Comparison of ENCODE assay signal across 1 fruit fly cellular context in the genomic region with DNA sequence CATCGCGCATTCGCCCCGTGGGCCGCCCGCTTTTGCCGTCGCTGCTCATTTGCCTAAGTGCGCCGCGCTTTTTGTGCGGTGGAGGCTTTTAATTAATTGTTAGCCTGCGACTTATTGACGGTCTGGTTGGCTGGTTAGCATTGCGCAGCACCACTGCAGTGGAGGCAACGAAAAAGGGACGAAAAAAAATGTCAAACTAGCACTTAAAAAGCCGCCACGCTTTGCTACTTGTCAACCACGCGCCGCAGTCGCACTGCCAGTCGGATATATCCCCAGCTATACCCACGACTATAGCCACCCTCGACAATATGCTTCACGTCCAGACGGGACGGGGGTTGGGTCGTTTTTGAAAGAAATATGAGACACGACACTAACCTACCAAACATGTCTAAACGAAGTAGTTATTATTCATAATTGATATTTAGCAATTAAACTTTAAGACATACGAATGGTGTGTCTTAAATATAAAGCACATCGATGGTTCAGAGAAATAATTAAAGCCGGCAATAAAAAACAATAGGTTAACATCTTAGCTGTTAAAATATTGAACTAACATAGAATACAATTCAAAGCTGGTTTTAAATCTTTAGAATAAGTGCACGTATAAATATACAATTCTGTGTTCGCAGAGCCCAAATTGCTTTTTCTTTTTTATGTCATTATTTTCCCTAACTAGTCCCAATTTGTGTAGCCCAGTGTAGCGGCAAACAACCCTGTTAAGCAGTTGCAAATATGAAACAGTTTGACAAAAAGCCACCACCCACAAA.
TF ChIP-seq lines count a peak whose summit lies in the region.

No protein-coding gene starts in this region.

TF ChIP-seq in whole organism, embryonic, 481 proteins besides CTCF, POLR2A, EP300 and RAD21 (continued from another document):
- TF ChIP-seq BEAF-32 (GFP tag; optimal IDR thresholded peaks at IDR 0.05; lab: Kevin White, UChicago) (no peak), Nf-YB (GFP tag; optimal IDR thresholded peaks at IDR 0.05; lab: Kevin White, UChicago) (peak; percentile 76), CG15011 (GFP tag; optimal IDR thresholded peaks at IDR 0.05; lab: Kevin White, UChicago) (no peak), CG32767 (GFP tag; IDR thresholded peaks at IDR 0.05; lab: Robert Waterston, UW) (no peak), Deaf1 (tag; optimal IDR thresholded peaks at IDR 0.05; lab: Kevin White, UChicago) (peak; percentile 10), CG14441 (GFP tag; IDR thresholded peaks at IDR 0.05; lab: Robert Waterston, UW) (no peak), CG30020 (tag; optimal IDR thresholded peaks at IDR 0.05; lab: Kevin White, UChicago) (no peak), Atf6 (GFP tag; IDR thresholded peaks at IDR 0.05; lab: Robert Waterston, UW) (no peak), CG34224 (GFP tag; IDR thresholded peaks at IDR 0.05; lab: Robert Waterston, UW; ENCODE audit: partially characterized antibody) (no peak), knrl (GFP tag; IDR thresholded peaks at IDR 0.05; lab: Robert Waterston, UW; ENCODE audit: partially characterized antibody) (no peak), Usf (GFP tag; optimal IDR thresholded peaks at IDR 0.05; lab: Kevin White, UChicago) (no peak), zfh1 (GFP tag; IDR thresholded peaks at IDR 0.05; lab: Robert Waterston, UW) (no peak), CG31388 (GFP tag; optimal IDR thresholded peaks at IDR 0.05; lab: Kevin White, UChicago) (no peak), Spps (tag; optimal IDR thresholded peaks at IDR 0.05; lab: Kevin White, UChicago) (peak; percentile 47), nerfin-1 (tag; optimal IDR thresholded peaks at IDR 0.05; lab: Kevin White, UChicago) (peak; percentile 48), CG3065 (GFP tag; optimal IDR thresholded peaks at IDR 0.05; lab: Kevin White, UChicago) (no peak), CG1529 (GFP tag; optimal IDR thresholded peaks at IDR 0.05; lab: Kevin White, UChicago) (peak; percentile 77), inv (GFP tag; IDR thresholded peaks at IDR 0.05; lab: Robert Waterston, UW; ENCODE audit: partially characterized antibody) (no peak), dpn (GFP tag; optimal IDR thresholded peaks at IDR 0.05; lab: Kevin White, UChicago) (peak in 1 of 2 experiments; percentile 14), CG32772 (GFP tag; IDR thresholded peaks at IDR 0.05; lab: Robert Waterston, UW) (no peak), tx (GFP tag; optimal IDR thresholded peaks at IDR 0.05; lab: Kevin White, UChicago) (no peak), CG7372 (GFP tag; IDR thresholded peaks at IDR 0.05; lab: Robert Waterston, UW) (peak; percentile 69; the same call in 1 of the 2 replicates), crp (GFP tag; optimal IDR thresholded peaks at IDR 0.05; lab: Kevin White, UChicago) (no peak), CG8089 (GFP tag; optimal IDR thresholded peaks at IDR 0.05; lab: Kevin White, UChicago) (no peak), CG15073 (GFP tag; optimal IDR thresholded peaks at IDR 0.05; lab: Kevin White, UChicago) (no peak), dmrt11E (tag; optimal IDR thresholded peaks at IDR 0.05; lab: Kevin White, UChicago) (peak; percentile 60), crol (GFP tag; IDR thresholded peaks at IDR 0.05; lab: Robert Waterston, UW) (no peak), grau (tag; optimal IDR thresholded peaks at IDR 0.05; lab: Kevin White, UChicago) (peak; percentile 75), CG31365 (tag; optimal IDR thresholded peaks at IDR 0.05; lab: Kevin White, UChicago) (no peak), repo (GFP tag; optimal IDR thresholded peaks at IDR 0.05; lab: Kevin White, UChicago) (no peak), ash1 (GFP tag; optimal IDR thresholded peaks at IDR 0.05; lab: Kevin White, UChicago) (no peak), h (optimal IDR thresholded peaks at IDR 0.05; lab: Kevin White, UChicago) (no peak), Neu2 (GFP tag; optimal IDR thresholded peaks at IDR 0.05; lab: Kevin White, UChicago; ENCODE audit: borderline replicate concordance) (no peak), slbo (GFP tag; IDR thresholded peaks at IDR 0.05; lab: Robert Waterston, UW) (no peak), CG4730 (GFP tag; IDR thresholded peaks at IDR 0.05; lab: Robert Waterston, UW) (no peak), CG5953 (GFP tag; IDR thresholded peaks at IDR 0.05; lab: Robert Waterston, UW) (no peak), fd96Cb (tag; optimal IDR thresholded peaks at IDR 0.05; lab: Kevin White, UChicago) (peak; percentile 47), pros (GFP tag; optimal IDR thresholded peaks at IDR 0.05; lab: Kevin White, UChicago) (peak; percentile 7), CG15479 (GFP tag; optimal IDR thresholded peaks at IDR 0.05; lab: Kevin White, UChicago) (no peak), rib (GFP tag; IDR thresholded peaks at IDR 0.05; lab: Robert Waterston, UW) (no peak), CG8765 (GFP tag; IDR thresholded peaks at IDR 0.05; lab: Robert Waterston, UW) (no peak), tap (tag; optimal IDR thresholded peaks at IDR 0.05; lab: Kevin White, UChicago) (peak; percentile 3), CG1603 (tag; optimal IDR thresholded peaks at IDR 0.05; lab: Kevin White, UChicago) (peak; percentile 8), CG3407 (GFP tag; optimal IDR thresholded peaks at IDR 0.05; lab: Kevin White, UChicago) (peak; percentile 7), HLH4C (GFP tag; IDR thresholded peaks at IDR 0.05; lab: Robert Waterston, UW; ENCODE audit: partially characterized antibody) (no peak), hb (GFP tag; IDR thresholded peaks at IDR 0.05; lab: Robert Waterston, UW; ENCODE audit: partially characterized antibody) (no peak), D19B (GFP tag; optimal IDR thresholded peaks at IDR 0.05; lab: Kevin White, UChicago) (no peak), croc (GFP tag; conservative IDR thresholded peaks at IDR 0.05; lab: Robert Waterston, UW) (no peak), CG4617 (GFP tag; optimal IDR thresholded peaks at IDR 0.05; lab: Kevin White, UChicago; ENCODE audit: borderline replicate concordance) (no peak), CG3726 (GFP tag; IDR thresholded peaks at IDR 0.05; lab: Robert Waterston, UW) (no peak), CG8281 (tag; optimal IDR thresholded peaks at IDR 0.05; lab: Kevin White, UChicago) (no peak), cg (GFP tag; optimal IDR thresholded peaks at IDR 0.05; lab: Kevin White, UChicago) (no peak), bigmax (GFP tag; optimal IDR thresholded peaks at IDR 0.05; lab: Kevin White, UChicago) (no peak), B-H2 (GFP tag; optimal IDR thresholded peaks at IDR 0.05; lab: Kevin White, UChicago) (no peak), CG8388 (GFP tag; optimal IDR thresholded peaks at IDR 0.05; lab: Kevin White, UChicago) (peak; percentile 48), bsh (GFP tag; optimal IDR thresholded peaks at IDR 0.05; lab: Kevin White, UChicago) (peak in 1 of 2 experiments; percentile 56), CG9932 (GFP tag; IDR thresholded peaks at IDR 0.05; lab: Robert Waterston, UW) (no peak), dati (GFP tag; IDR thresholded peaks at IDR 0.05; lab: Robert Waterston, UW) (no peak), NC2α (GFP tag; optimal IDR thresholded peaks at IDR 0.05; lab: Kevin White, UChicago) (no peak), tgo (GFP tag; IDR thresholded peaks at IDR 0.05; lab: Robert Waterston, UW) (no peak), CG10209 (GFP tag; optimal IDR thresholded peaks at IDR 0.05; lab: Kevin White, UChicago) (peak; percentile 17), fru (optimal IDR thresholded peaks at IDR 0.05; lab: Kevin White, UChicago) (no peak), CG10267 (tag; optimal IDR thresholded peaks at IDR 0.05; lab: Kevin White, UChicago) (peak; percentile 56), CG14667 (GFP tag; IDR thresholded peaks at IDR 0.05; lab: Robert Waterston, UW) (no peak), ab (GFP tag; optimal IDR thresholded peaks at IDR 0.05; lab: Kevin White, UChicago) (no peak), CG7987 (GFP tag; optimal IDR thresholded peaks at IDR 0.05; lab: Kevin White, UChicago) (no peak), Gug (GFP tag; IDR thresholded peaks at IDR 0.05; lab: Robert Waterston, UW) (no peak), CG6854 (GFP tag; optimal IDR thresholded peaks at IDR 0.05; lab: Kevin White, UChicago) (peak; percentile 11), al (GFP tag; IDR thresholded peaks at IDR 0.05; lab: Robert Waterston, UW) (no peak), seq (GFP tag; IDR thresholded peaks at IDR 0.05; lab: Robert Waterston, UW) (no peak), CG34422 (GFP tag; IDR thresholded peaks at IDR 0.05; lab: Robert Waterston, UW) (no peak), CG2889 (GFP tag; IDR thresholded peaks at IDR 0.05; lab: Robert Waterston, UW) (no peak), row (GFP tag; IDR thresholded peaks at IDR 0.05; lab: Robert Waterston, UW) (peak; percentile 50; the same call in 2 of the 3 replicates), chn (GFP tag; optimal IDR thresholded peaks at IDR 0.05; lab: Kevin White, UChicago) (no peak), ems (GFP tag; optimal IDR thresholded peaks at IDR 0.05; lab: Kevin White, UChicago) (no peak), ftz-f1 (GFP tag; optimal IDR thresholded peaks at IDR 0.05; lab: Kevin White, UChicago) (no peak), CG17568 (GFP tag; optimal IDR thresholded peaks at IDR 0.05; lab: Kevin White, UChicago) (no peak), Dad (GFP tag; optimal IDR thresholded peaks at IDR 0.05; lab: Kevin White, UChicago) (no peak), NC2β (GFP tag; optimal IDR thresholded peaks at IDR 0.05; lab: Kevin White, UChicago) (no peak), mirr (GFP tag; optimal IDR thresholded peaks at IDR 0.05; lab: Kevin White, UChicago) (no peak), Atf3 (GFP tag; optimal IDR thresholded peaks at IDR 0.05; lab: Kevin White, UChicago) (no peak), CkIIα-i1 (GFP tag; IDR thresholded peaks at IDR 0.05; lab: Robert Waterston, UW) (no peak)
